Fruit fly (Drosophila melanogaster): ENCODE results near the gene CG15814.
"Not testable (repeated sequence)": the region's sequence is repeated elsewhere in the genome, so short reads cannot be mapped to it uniquely, and the experiment has no call there.

DNA sequence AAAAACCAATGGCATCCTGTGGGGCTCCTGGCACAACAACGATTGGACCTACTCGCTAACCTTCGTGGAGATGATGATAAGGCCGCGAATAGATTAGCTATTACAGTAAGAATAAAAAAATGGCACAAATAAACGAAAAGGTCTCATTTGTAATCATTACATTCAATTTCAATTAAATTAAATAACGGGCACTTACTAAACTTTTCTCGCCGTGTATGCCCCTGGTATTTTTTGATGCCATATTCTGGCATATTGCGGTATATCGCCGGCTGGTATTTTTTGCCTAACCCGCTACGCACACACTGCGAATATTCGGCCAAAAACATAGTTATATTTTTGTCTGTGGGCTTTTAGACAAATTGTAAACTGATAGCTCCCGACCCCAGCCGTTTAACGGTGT, 39.1 kb upstream of the CG15814 start, which contains the start of gene Gss1:
- TF ChIP-seq CG8478, CTCF (optimal IDR thresholded peaks at IDR 0.05): not testable (repeated sequence)
